Worm (Caenorhabditis elegans): Measurements from ENCODE around the gene M142.5.

DNA sequence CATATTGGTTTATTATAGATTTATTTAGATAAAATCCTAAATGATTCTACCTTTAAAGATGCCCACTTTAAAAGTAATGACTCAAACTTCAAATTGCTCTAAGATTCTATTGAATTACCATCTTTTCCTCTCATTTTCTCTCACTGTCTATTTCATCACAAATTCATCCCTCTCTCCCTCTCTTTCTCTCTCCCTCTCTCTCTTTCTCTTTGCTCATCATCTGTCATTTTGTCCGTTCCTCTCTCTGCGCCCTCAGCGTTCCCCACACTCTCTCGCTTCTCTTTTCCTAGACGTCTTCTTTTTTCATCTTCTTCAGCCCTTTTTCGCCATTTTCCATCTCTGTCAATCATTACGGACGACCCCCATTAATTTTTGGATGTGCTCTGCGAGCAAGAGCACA lies 25.9 kb upstream of the M142.5 start:
- TF ChIP-seq lin-15B (tag; optimal IDR thresholded peaks at IDR 0.05) (peak; percentile 16), elt-3 (tag; optimal IDR thresholded peaks at IDR 0.05) (no peak), lin-39 (tag; optimal IDR thresholded peaks at IDR 0.05) (peak; percentile 52), pqm-1 (tag; optimal IDR thresholded peaks at IDR 0.05) (no peak), nhr-28 (tag; optimal IDR thresholded peaks at IDR 0.05) (no peak), skn-1 (tag; optimal IDR thresholded peaks at IDR 0.05) (no peak), ceh-82 (tag; optimal IDR thresholded peaks at IDR 0.05) (peak; percentile 80), ama-1 (optimal IDR thresholded peaks at IDR 0.05) (no peak), nhr-77 (tag; optimal IDR thresholded peaks at IDR 0.05) (no peak)

All from whole organism, L3 larva.